Worm (Caenorhabditis elegans) whole organism, early embryonic: ENCODE results near the gene acr-2.

Experiments
- B0310.2 ChIP-seq: sonication (generic microtip); optimal IDR thresholded peaks from 2 replicates; lab custom pipeline; 2016; ENCODE audit warnings: mild to moderate bottlenecking, missing genetic modification characterization, missing compliant biosample characterization
- F13C5.2 ChIP-seq: sonication (generic microtip); optimal IDR thresholded peaks from 2 replicates; lab custom pipeline; 2017; ENCODE audit warnings: mild to moderate bottlenecking, missing genetic modification characterization, inconsistent platforms, missing compliant biosample characterization
- aly-1 ChIP-seq: sonication (generic microtip); optimal IDR thresholded peaks from 2 replicates; lab custom pipeline; 2016; ENCODE audit warnings: missing genetic modification characterization, missing compliant biosample characterization
- ama-1 ChIP-seq: fragments of 150-350 bp; optimal IDR thresholded peaks from 2 replicates; lab custom pipeline; 2014
- ceh-13 ChIP-seq: fragments of 200-800 bp; sonication (Bioruptor generic); optimal IDR thresholded peaks from 2 replicates; lab custom pipeline; 2018; ENCODE audit warnings: mild to moderate bottlenecking, missing genetic modification characterization, missing compliant biosample characterization
- ceh-36 ChIP-seq: sonication (generic microtip); optimal IDR thresholded peaks from 2 replicates; lab custom pipeline; 2016; ENCODE audit warnings: missing genetic modification characterization, inconsistent platforms, missing compliant biosample characterization
- ets-7 ChIP-seq: sonication (generic microtip); optimal IDR thresholded peaks from 2 replicates; lab custom pipeline; 2016; ENCODE audit warnings: missing genotype, missing genetic modification characterization, missing compliant biosample characterization
- flt-1 ChIP-seq: fragments of 200-800 bp; sonication (Bioruptor generic); IDR thresholded peaks from 2 replicates; pipeline ENCODE4 v1.3.6; 2022; ENCODE audit warnings: missing genetic modification characterization, missing compliant biosample characterization
- hmbx-1 ChIP-seq: sonication (generic microtip); optimal IDR thresholded peaks from 2 replicates; lab custom pipeline; 2016; ENCODE audit warnings: mild to moderate bottlenecking, missing genetic modification characterization, missing compliant biosample characterization
- hmg-4 ChIP-seq: fragments of 200-800 bp; sonication (Bioruptor generic); optimal IDR thresholded peaks from 2 replicates; lab custom pipeline; 2018; ENCODE audit warnings: mild to moderate bottlenecking, missing genetic modification characterization, missing compliant biosample characterization
- hnd-1 ChIP-seq: sonication (generic microtip); optimal IDR thresholded peaks from 2 replicates; lab custom pipeline; 2016; ENCODE audit warnings: missing genetic modification characterization, missing compliant biosample characterization
- pes-1 ChIP-seq: fragments of 200-800 bp; sonication (Bioruptor generic); IDR thresholded peaks from 2 replicates; pipeline ENCODE4 v1.3.6; 2022; ENCODE audit warnings: missing genetic modification reagents, missing genetic modification characterization, missing compliant biosample characterization
- scrt-1 ChIP-seq: fragments of 200-800 bp; sonication (Bioruptor generic); IDR thresholded peaks from 2 replicates; pipeline ENCODE4 v1.3.6; 2022; ENCODE audit warnings: missing genetic modification characterization, missing compliant biosample characterization
- sea-1 ChIP-seq: fragments of 200-800 bp; sonication (Bioruptor generic); conservative IDR thresholded peaks from 2 replicates; pipeline ENCODE4 v1.3.6; 2022; ENCODE audit warnings: missing genetic modification characterization, missing compliant biosample characterization
- tbx-11 ChIP-seq: fragments of 200-800 bp; sonication (Bioruptor generic); IDR thresholded peaks from 2 replicates; pipeline ENCODE4 v1.3.6; 2022; ENCODE audit warnings: missing genetic modification characterization, missing compliant biosample characterization
- tbx-37 ChIP-seq: fragments of 200-800 bp; sonication (Bioruptor generic); conservative IDR thresholded peaks from 2 replicates; pipeline ENCODE4 v1.3.6; 2022; ENCODE audit warnings: missing genetic modification reagents, missing genetic modification characterization, missing compliant biosample characterization
- tra-4 ChIP-seq: sonication (generic microtip); optimal IDR thresholded peaks from 2 replicates; lab custom pipeline; 2017; ENCODE audit warnings: missing genetic modification characterization, missing compliant biosample characterization

The acr-2 gene

ce11 chrX:6687756-6688155, 14.6 kb upstream of the acr-2 start:
- no peak for TF ChIP-seq tbx-37 (GFP tag; lab: Robert Waterston, UW)
- no peak for TF ChIP-seq flt-1 (GFP tag; lab: Robert Waterston, UW)
- TF ChIP-seq hnd-1 (tag; lab: Kevin White, UChicago), result no peak
- TF ChIP-seq pes-1 (GFP tag; lab: Robert Waterston, UW), result no peak
- no peak for TF ChIP-seq B0310.2
- TF ChIP-seq ama-1 (lab: Kevin White, UChicago), result no peak
- TF ChIP-seq ceh-36, result no peak
- no peak for TF ChIP-seq aly-1
- no peak for TF ChIP-seq F13C5.2 (tag; lab: Kevin White, UChicago)
- TF ChIP-seq hmbx-1 (tag; lab: Kevin White, UChicago), result no peak
- TF ChIP-seq hmg-4 (GFP tag; lab: Kevin White, UChicago), result no peak
- TF ChIP-seq tra-4, result no peak

ce11 chrX:6688953-6689562, 13.3 kb upstream of the acr-2 start:
- TF ChIP-seq ets-7 (tag; lab: Kevin White, UChicago) (no peak), F13C5.2 (tag; lab: Kevin White, UChicago) (no peak), sea-1 (GFP tag; lab: Robert Waterston, UW) (no peak), aly-1 (no peak)

- TF ChIP-seq sea-1 (GFP tag; lab: Robert Waterston, UW) (no peak), pes-1 (GFP tag; lab: Robert Waterston, UW) (no peak), tbx-37 (GFP tag; lab: Robert Waterston, UW) (no peak), aly-1 (no peak), scrt-1 (GFP tag; lab: Robert Waterston, UW) (no peak), tbx-11 (GFP tag; lab: Robert Waterston, UW) (no peak), hmbx-1 (tag; lab: Kevin White, UChicago) (no peak), ama-1 (lab: Kevin White, UChicago) (no peak), F13C5.2 (tag; lab: Kevin White, UChicago) (no peak), flt-1 (GFP tag; lab: Robert Waterston, UW) (no peak), hmg-4 (GFP tag; lab: Kevin White, UChicago) (no peak), hnd-1 (tag; lab: Kevin White, UChicago) (no peak), ceh-13 (GFP tag; lab: Kevin White, UChicago) (no peak), ceh-36 (no peak)
These were observed 12.4 kb upstream of the acr-2 start, which contains the start of gene F38B6.6 for ce11 chrX:6689985-6690384. Gene F38B6.6 (minus strand): TSS chrX:6690085.

ce11 chrX:6691653-6692052, 10.7 kb upstream of the acr-2 start:
- TF ChIP-seq hnd-1 (tag; lab: Kevin White, UChicago) (no peak), ama-1 (lab: Kevin White, UChicago) (no peak), tbx-37 (GFP tag; lab: Robert Waterston, UW) (no peak), ceh-36 (no peak), pes-1 (GFP tag; lab: Robert Waterston, UW) (no peak), scrt-1 (GFP tag; lab: Robert Waterston, UW) (no peak), hmg-4 (GFP tag; lab: Kevin White, UChicago) (no peak), F13C5.2 (tag; lab: Kevin White, UChicago) (no peak), B0310.2 (no peak), sea-1 (GFP tag; lab: Robert Waterston, UW) (no peak), tra-4 (no peak), ceh-13 (GFP tag; lab: Kevin White, UChicago) (no peak), aly-1 (no peak)

ce11 chrX:6692896-6693295, 9.5 kb upstream of the acr-2 start:
- TF ChIP-seq ama-1 (lab: Kevin White, UChicago) (no peak), B0310.2 (no peak), flt-1 (GFP tag; lab: Robert Waterston, UW) (no peak), ceh-13 (GFP tag; lab: Kevin White, UChicago) (no peak), hnd-1 (tag; lab: Kevin White, UChicago) (no peak), scrt-1 (GFP tag; lab: Robert Waterston, UW) (no peak), hmbx-1 (tag; lab: Kevin White, UChicago) (no peak), aly-1 (no peak), sea-1 (GFP tag; lab: Robert Waterston, UW) (no peak)

ce11 chrX:6693331-6693730, 9.0 kb upstream of the acr-2 start, which contains the start of gene F38B6.3:
Gene F38B6.3 (plus strand): TSS chrX:6693631.
- TF ChIP-seq scrt-1 (GFP tag; lab: Robert Waterston, UW) (no peak), tra-4 (no peak)

- TF ChIP-seq tbx-11 (GFP tag; lab: Robert Waterston, UW) (no peak), ceh-36 (no peak), flt-1 (GFP tag; lab: Robert Waterston, UW) (no peak), F13C5.2 (tag; lab: Kevin White, UChicago) (no peak), pes-1 (GFP tag; lab: Robert Waterston, UW) (no peak), sea-1 (GFP tag; lab: Robert Waterston, UW) (no peak), tbx-37 (GFP tag; lab: Robert Waterston, UW) (no peak), tra-4 (no peak), scrt-1 (GFP tag; lab: Robert Waterston, UW) (no peak), hmg-4 (GFP tag; lab: Kevin White, UChicago) (no peak), B0310.2 (no peak), hmbx-1 (tag; lab: Kevin White, UChicago) (no peak), ets-7 (tag; lab: Kevin White, UChicago) (no peak), aly-1 (no peak), ama-1 (lab: Kevin White, UChicago) (no peak)
These were observed 4.1 kb upstream of the acr-2 start, which contains the start of the genes F38B6.7 and F38B6.2 for ce11 chrX:6698267-6698666. Gene F38B6.7 (minus strand): TSS chrX:6698367. Gene F38B6.2 (plus strand): TSS chrX:6698533.
